Worm (Caenorhabditis elegans) whole organism, L4/young adult: Measurements from ENCODE around the gene ttr-16.

ENCODE experiments used
- W03F9.2 ChIP-seq: fragments of 150-350 bp; optimal IDR thresholded peaks from 2 replicates; lab custom pipeline; 2014; ENCODE audit warnings: missing biosample characterization, missing genetic modification characterization
- dao-5 ChIP-seq: sonication (generic microtip); optimal IDR thresholded peaks from 2 replicates; lab custom pipeline; 2016; ENCODE audit warnings: missing genotype, missing genetic modification characterization, moderate library complexity, missing compliant biosample characterization

DNA sequence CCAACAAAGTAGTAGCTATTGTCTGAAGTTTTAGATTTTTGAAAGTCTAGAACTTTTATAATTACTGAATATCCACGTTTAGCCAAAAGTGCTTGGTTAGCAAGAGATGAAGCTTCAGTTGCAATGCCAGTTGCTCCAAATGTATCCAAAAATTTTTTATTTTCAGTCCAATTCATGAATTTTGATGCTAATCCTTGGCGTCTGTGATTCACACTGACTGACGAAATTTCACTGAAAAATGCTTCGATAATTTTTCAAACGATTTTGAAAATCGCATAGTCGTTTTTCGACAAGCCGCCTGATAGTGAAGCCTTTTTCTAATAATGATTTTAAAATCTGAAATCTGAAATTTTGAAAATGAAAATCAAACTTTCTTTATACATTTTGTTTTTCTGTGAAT, 30.1 kb upstream of the ttr-16 start:
- TF ChIP-seq W03F9.2 (tag; lab: Kevin White, UChicago): no peak
- TF ChIP-seq dao-5 (tag; lab: Kevin White, UChicago): no peak
